Worm (Caenorhabditis elegans) whole organism, L4 larva: ENCODE measurements around the gene Y57G11C.23.

Experiments
- ceh-82 ChIP-seq: sonication (generic microtip); optimal IDR thresholded peaks from 2 replicates; lab custom pipeline; 2017; ENCODE audit warnings: missing biosample characterization, missing genetic modification characterization
- dpl-1 ChIP-seq: fragments of 150-350 bp; optimal IDR thresholded peaks from 2 replicates; lab custom pipeline; 2014; ENCODE audit warnings: missing biosample characterization, missing genetic modification reagents, missing genetic modification characterization
- egl-27 ChIP-seq: sonication (generic microtip); optimal IDR thresholded peaks from 3 replicates; lab custom pipeline; 2017; ENCODE audit warnings: missing biosample characterization, missing genetic modification reagents, missing genetic modification characterization
- lin-15B ChIP-seq: fragments of 150-350 bp; sonication (generic microtip); optimal IDR thresholded peaks from 3 replicates; lab custom pipeline; 2014; ENCODE audit warnings: missing biosample characterization, missing genetic modification characterization
- lsy-2 ChIP-seq, 2 experiments: fragments of 150-350 bp in 1 of 2; sonication (generic microtip) in 1 of 2; optimal IDR thresholded peaks; 2 replicates each; lab custom pipeline; 2014 to 2017; ENCODE audit warnings: missing biosample characterization in 2 of 2, missing genetic modification characterization in 2 of 2
- nhr-10 ChIP-seq: fragments of 150-350 bp; optimal IDR thresholded peaks from 2 replicates; lab custom pipeline; 2014; ENCODE audit warnings: missing biosample characterization, missing genetic modification characterization
- nhr-25 ChIP-seq: sonication (generic microtip); optimal IDR thresholded peaks from 2 replicates; lab custom pipeline; 2017; ENCODE audit warnings: missing genetic modification characterization, mild to moderate bottlenecking, missing compliant biosample characterization, antibody characterized with exemption, moderate library complexity, borderline replicate concordance; ENCODE audit not compliant: insufficient read depth
- nhr-42 ChIP-seq: fragments of 200-800 bp; sonication (Bioruptor generic); IDR thresholded peaks from 2 replicates; pipeline ENCODE4 v1.3.6; 2022; ENCODE audit warnings: missing genetic modification characterization, missing compliant biosample characterization
- nhr-76 ChIP-seq: fragments of 150-350 bp; optimal IDR thresholded peaks from 2 replicates; lab custom pipeline; 2014; ENCODE audit warnings: missing biosample characterization, missing genetic modification characterization
- pha-4 ChIP-seq, 2 experiments: fragments of 150-350 bp in 1 of 2; fragments of 200-800 bp in 1 of 2; sonication (Bioruptor generic) in 1 of 2; IDR thresholded peaks in 1 of 2; optimal IDR thresholded peaks in 1 of 2; 2 replicates each; pipeline versions ENCODE4 v1.3.6 to Lab custom; 2014 to 2022; ENCODE audit warnings: missing genetic modification characterization in 2 of 2, missing genetic modification reagents in 2 of 2, missing biosample characterization in 1 of 2, missing compliant biosample characterization in 1 of 2
- tag-97 ChIP-seq: fragments of 200-800 bp; sonication (Bioruptor generic); IDR thresholded peaks from 2 replicates; pipeline ENCODE4 v1.3.6; 2022; ENCODE audit warnings: missing genetic modification characterization, missing compliant biosample characterization
- ztf-7 ChIP-seq: fragments of 150-350 bp; optimal IDR thresholded peaks from 2 replicates; lab custom pipeline; 2014; ENCODE audit warnings: missing biosample characterization, missing genetic modification characterization

- TF ChIP-seq ceh-82 (tag; lab: Kevin White, UChicago) (no peak), dpl-1 (GFP tag; lab: Kevin White, UChicago) (no peak), nhr-76 (tag; lab: Kevin White, UChicago) (no peak), nhr-10 (tag; lab: Kevin White, UChicago) (no peak), ztf-7 (no peak), nhr-42 (GFP tag; lab: Robert Waterston, UW) (no peak), nhr-25 (no peak), lin-15B (tag; lab: Kevin White, UChicago) (no peak), lsy-2 (tag; optimal IDR thresholded peaks at IDR 0.05; lab: Kevin White, UChicago) (no peak), tag-97 (GFP tag; lab: Robert Waterston, UW) (no peak), egl-27 (no peak), pha-4 (GFP tag; IDR thresholded peaks at IDR 0.05; lab: Robert Waterston, UW) (no peak), pha-4 (tag; optimal IDR thresholded peaks at IDR 0.05; lab: Kevin White, UChicago) (no peak)
Measured at ce11 chrIV:14869844-14870433, 8.3 kb upstream of the Y57G11C.23 start.
